Worm (Caenorhabditis elegans): Measurements from ENCODE around the gene mec-14.
A peak's percentile ranks its signal among the peaks of the same experiment; 100 is the strongest.

mec-14 gene

ce11 chrIII:7185473-7185872 lies 7.3 kb downstream of the mec-14 start, which contains the start of gene F37C12.14:
Gene F37C12.14, minus strand, starts transcription at chrIII:7185573.
- TF ChIP-seq dmd-6 (GFP tag; IDR thresholded peaks at IDR 0.05) (no peak), tra-1 (GFP tag; IDR thresholded peaks at IDR 0.05) (no peak), mep-1 (tag; optimal IDR thresholded peaks at IDR 0.05) (no peak), lim-7 (GFP tag; IDR thresholded peaks at IDR 0.05) (no peak), ctbp-1 (GFP tag; IDR thresholded peaks at IDR 0.05) (no peak), nhr-11 (tag; optimal IDR thresholded peaks at IDR 0.05) (no peak), F26F4.8 (GFP tag; conservative IDR thresholded peaks at IDR 0.05) (no peak), ceh-28 (tag; optimal IDR thresholded peaks at IDR 0.05) (no peak), unc-62 (GFP tag; optimal IDR thresholded peaks at IDR 0.05 in 1 of 2) (no peak), unc-62 (tag; optimal IDR thresholded peaks at IDR 0.05) (no peak), nhr-6 (tag; optimal IDR thresholded peaks at IDR 0.05) (no peak), F44E2.7 (GFP tag; IDR thresholded peaks at IDR 0.05) (no peak), mxl-2 (GFP tag; conservative IDR thresholded peaks at IDR 0.05) (no peak), T20F7.1 (GFP tag; optimal IDR thresholded peaks at IDR 0.05) (no peak), nhr-77 (tag; optimal IDR thresholded peaks at IDR 0.05) (no peak), nhr-237 (tag; optimal IDR thresholded peaks at IDR 0.05) (no peak), attf-4 (tag; optimal IDR thresholded peaks at IDR 0.05) (no peak), daf-19 (GFP tag; conservative IDR thresholded peaks at IDR 0.05) (no peak)

ce11 chrIII:7184022-7184421 lies 8.8 kb downstream of the mec-14 start, which contains the start of gene yju-2:
Gene yju-2, plus strand, starts transcription at chrIII:7184336.
- TF ChIP-seq hmg-1.1 (GFP tag; IDR thresholded peaks at IDR 0.05) (no peak), mdt-29 (GFP tag; IDR thresholded peaks at IDR 0.05) (no peak), nhr-28 (tag; optimal IDR thresholded peaks at IDR 0.05) (peak; percentile 11), ceh-44 (GFP tag; IDR thresholded peaks at IDR 0.05) (no peak), lsy-2 (tag; optimal IDR thresholded peaks at IDR 0.05) (peak in 1 of 2 experiments; percentile 86), nhr-102 (tag; optimal IDR thresholded peaks at IDR 0.05) (no peak), lin-38 (GFP tag; IDR thresholded peaks at IDR 0.05) (peak; percentile 86), dpl-1 (GFP tag; optimal IDR thresholded peaks at IDR 0.05) (peak; percentile 55), ceh-28 (tag; optimal IDR thresholded peaks at IDR 0.05) (no peak), vab-7 (GFP tag; IDR thresholded peaks at IDR 0.05) (no peak), mxl-3 (GFP tag; optimal IDR thresholded peaks at IDR 0.05) (no peak), set-16 (GFP tag; IDR thresholded peaks at IDR 0.05) (no peak), Y75B8A.6 (GFP tag; IDR thresholded peaks at IDR 0.05) (no peak), gei-8 (GFP tag; optimal IDR thresholded peaks at IDR 0.05) (no peak), nhr-111 (GFP tag; optimal IDR thresholded peaks at IDR 0.05) (no peak), tra-1 (GFP tag; IDR thresholded peaks at IDR 0.05) (no peak), nhr-41 (GFP tag; IDR thresholded peaks at IDR 0.05) (no peak), Y48G9A.11 (GFP tag; IDR thresholded peaks at IDR 0.05) (no peak), spr-3 (GFP tag; optimal IDR thresholded peaks at IDR 0.05) (no peak), lir-3 (tag; optimal IDR thresholded peaks at IDR 0.05) (no peak), snpc-1.2 (GFP tag; IDR thresholded peaks at IDR 0.05) (no peak), sdz-12 (GFP tag; optimal IDR thresholded peaks at IDR 0.05) (no peak), nhr-48 (tag; optimal IDR thresholded peaks at IDR 0.05) (no peak), lin-29 (GFP tag; IDR thresholded peaks at IDR 0.05) (no peak), T20F7.1 (GFP tag; optimal IDR thresholded peaks at IDR 0.05) (peak; percentile 62), F26F4.8 (GFP tag; conservative IDR thresholded peaks at IDR 0.05) (no peak), F37D6.2 (tag; optimal IDR thresholded peaks at IDR 0.05) (no peak), ztf-7 (tag; optimal IDR thresholded peaks at IDR 0.05) (peak; percentile 18), ces-1 (GFP tag; optimal IDR thresholded peaks at IDR 0.05) (no peak), Y105C5A.15 (GFP tag; IDR thresholded peaks at IDR 0.05) (no peak), rbr-2 (tag; optimal IDR thresholded peaks at IDR 0.05) (no peak), D1046.2 (GFP tag; IDR thresholded peaks at IDR 0.05) (no peak), lim-7 (GFP tag; IDR thresholded peaks at IDR 0.05) (no peak), dmd-6 (GFP tag; IDR thresholded peaks at IDR 0.05) (no peak), zfp-2 (tag; optimal IDR thresholded peaks at IDR 0.05) (peak; percentile 36), php-3 (GFP tag; IDR thresholded peaks at IDR 0.05) (no peak), dmd-9 (GFP tag; IDR thresholded peaks at IDR 0.05) (no peak), attf-4 (tag; optimal IDR thresholded peaks at IDR 0.05) (no peak), nhr-25 (tag; optimal IDR thresholded peaks at IDR 0.05; ENCODE audit: borderline replicate concordance, insufficient read depth) (no peak), R02D3.7 (tag; optimal IDR thresholded peaks at IDR 0.05) (no peak)

All from whole organism, L4 larva.